Fruit fly (Drosophila melanogaster): ENCODE results near the gene Rh5.

Gene Rh5

DNA sequence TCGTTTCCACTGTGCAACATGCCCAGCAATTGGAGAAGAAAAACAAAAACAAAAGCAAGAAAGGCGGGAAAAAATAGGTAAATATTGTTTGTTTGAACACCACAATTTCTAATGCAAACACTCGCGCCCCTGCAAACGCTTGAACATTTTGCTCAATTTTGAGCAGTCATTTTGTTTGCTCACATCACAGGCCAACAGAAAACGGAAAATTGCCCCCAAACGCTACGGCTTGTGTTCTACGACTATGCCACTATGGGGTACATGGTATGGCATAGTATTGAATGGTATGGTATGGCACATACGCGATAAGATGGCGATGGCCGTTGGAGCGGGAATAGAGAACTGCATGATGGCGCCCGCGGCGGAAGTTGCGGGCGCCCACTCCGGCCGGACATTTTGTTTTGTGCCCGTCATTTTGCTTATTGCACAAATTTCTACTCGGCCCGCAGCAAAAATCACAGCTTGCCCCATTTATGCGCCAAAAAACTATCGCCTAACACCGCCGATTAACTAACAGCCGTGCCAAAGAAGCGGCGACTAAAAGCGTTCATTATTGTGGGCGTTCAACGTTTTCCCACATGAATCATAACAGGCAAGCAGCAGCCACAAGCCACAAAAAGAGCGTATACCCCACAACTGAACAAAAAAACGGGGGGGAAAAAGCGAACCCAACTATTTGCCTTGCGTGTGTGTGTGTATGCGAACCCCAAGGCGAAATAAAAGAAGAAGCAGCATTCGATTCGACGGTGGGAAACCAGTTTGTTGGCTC lies 3.6 kb upstream of the Rh5 start:
- no peak for TF ChIP-seq CG7045 (GFP tag; optimal IDR thresholded peaks at IDR 0.05)
- TF ChIP-seq Crg-1 (GFP tag; optimal IDR thresholded peaks at IDR 0.05), result no peak
- peak; percentile 37 for TF ChIP-seq toe (GFP tag; optimal IDR thresholded peaks at IDR 0.05)
- TF ChIP-seq Hr96 (GFP tag; optimal IDR thresholded peaks at IDR 0.05), result no peak
- no peak for TF ChIP-seq CG11617 (GFP tag; optimal IDR thresholded peaks at IDR 0.05)
- TF ChIP-seq Clk (GFP tag; optimal IDR thresholded peaks at IDR 0.05), result no peak
- TF ChIP-seq bab1 (GFP tag; optimal IDR thresholded peaks at IDR 0.05), result no peak
- TF ChIP-seq Mnt (GFP tag; optimal IDR thresholded peaks at IDR 0.05), result no peak
- TF ChIP-seq CG5204 (GFP tag; optimal IDR thresholded peaks at IDR 0.05), result peak; percentile 48
- TF ChIP-seq kay (GFP tag; ENCODE audit: borderline replicate concordance), result peak; percentile 94
- peak; percentile 58 for TF ChIP-seq CG33017 (tag; optimal IDR thresholded peaks at IDR 0.05)
- no peak for TF ChIP-seq CG1620 (GFP tag; optimal IDR thresholded peaks at IDR 0.05)
- no peak for TF ChIP-seq CG12768 (GFP tag; optimal IDR thresholded peaks at IDR 0.05)
- peak; percentile 15 for TF ChIP-seq CG7101 (tag; optimal IDR thresholded peaks at IDR 0.05)
- peak; percentile 19 for TF ChIP-seq CG14711 (tag; optimal IDR thresholded peaks at IDR 0.05)
- TF ChIP-seq pad (GFP tag; optimal IDR thresholded peaks at IDR 0.05), result no peak
- TF ChIP-seq ovo (GFP tag; optimal IDR thresholded peaks at IDR 0.05), result no peak
- TF ChIP-seq tj (GFP tag; optimal IDR thresholded peaks at IDR 0.05), result no peak
- TF ChIP-seq cic (GFP tag; optimal IDR thresholded peaks at IDR 0.05), result no peak
- peak in 1 of 2 experiments; percentile 15 for TF ChIP-seq cnc (optimal IDR thresholded peaks at IDR 0.05)

DNA sequence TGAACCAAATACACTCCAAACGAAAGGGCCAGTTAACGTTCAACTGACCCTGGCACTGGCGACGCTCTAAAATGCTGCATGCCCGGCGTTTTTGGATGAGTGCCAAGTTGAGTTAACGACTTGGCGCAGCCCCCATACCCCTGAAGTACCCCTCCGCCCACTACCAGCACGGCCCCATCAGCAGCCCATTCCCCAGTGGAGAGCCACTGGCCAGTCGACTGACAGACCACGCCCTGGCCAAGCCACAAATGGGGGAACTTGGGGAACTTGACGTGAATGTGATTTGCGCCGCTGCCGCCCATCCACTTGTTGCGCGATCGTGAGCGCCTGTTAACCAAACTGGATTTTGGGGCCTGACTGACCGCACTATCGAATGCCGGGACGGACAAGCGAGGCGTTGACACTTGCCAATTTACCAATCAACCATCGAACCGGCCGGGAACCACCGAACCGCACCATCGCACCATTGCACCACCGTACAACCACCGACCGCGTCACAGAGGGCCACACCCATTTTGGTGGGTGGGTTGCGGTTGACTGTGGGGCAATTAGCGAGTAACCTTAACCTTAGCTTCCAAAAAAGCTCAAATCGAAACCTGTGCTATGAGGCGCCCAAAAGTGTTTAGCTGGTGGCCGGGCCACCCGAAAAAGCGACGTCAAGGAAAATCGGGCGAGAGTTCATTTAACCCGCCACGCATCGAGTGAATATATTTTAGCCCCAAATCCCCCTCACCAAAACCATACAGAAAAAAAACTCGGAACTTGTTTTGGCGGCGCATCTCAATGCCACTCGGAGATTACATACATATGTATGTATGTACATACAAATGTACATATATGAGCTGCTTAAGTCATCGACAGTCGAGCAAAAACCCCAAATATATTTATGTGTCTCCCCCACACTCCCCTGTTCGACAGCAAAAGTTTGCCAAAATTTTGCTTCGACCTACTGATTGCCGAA lies 2.2 kb upstream of the Rh5 start:
- TF ChIP-seq pad (GFP tag; optimal IDR thresholded peaks at IDR 0.05), result peak; percentile 93
- peak; percentile 67 for TF ChIP-seq CG12768 (GFP tag; optimal IDR thresholded peaks at IDR 0.05)
- peak; percentile 60 for TF ChIP-seq ovo (GFP tag; optimal IDR thresholded peaks at IDR 0.05)
- TF ChIP-seq Clk (GFP tag; optimal IDR thresholded peaks at IDR 0.05), result no peak
- TF ChIP-seq Crg-1 (GFP tag; optimal IDR thresholded peaks at IDR 0.05), result peak; percentile 35
- peak; percentile 11 for TF ChIP-seq tj (GFP tag; optimal IDR thresholded peaks at IDR 0.05)
- no peak for TF ChIP-seq bab1 (GFP tag; optimal IDR thresholded peaks at IDR 0.05)
- TF ChIP-seq cic (GFP tag; optimal IDR thresholded peaks at IDR 0.05), result peak; percentile 6

DNA sequence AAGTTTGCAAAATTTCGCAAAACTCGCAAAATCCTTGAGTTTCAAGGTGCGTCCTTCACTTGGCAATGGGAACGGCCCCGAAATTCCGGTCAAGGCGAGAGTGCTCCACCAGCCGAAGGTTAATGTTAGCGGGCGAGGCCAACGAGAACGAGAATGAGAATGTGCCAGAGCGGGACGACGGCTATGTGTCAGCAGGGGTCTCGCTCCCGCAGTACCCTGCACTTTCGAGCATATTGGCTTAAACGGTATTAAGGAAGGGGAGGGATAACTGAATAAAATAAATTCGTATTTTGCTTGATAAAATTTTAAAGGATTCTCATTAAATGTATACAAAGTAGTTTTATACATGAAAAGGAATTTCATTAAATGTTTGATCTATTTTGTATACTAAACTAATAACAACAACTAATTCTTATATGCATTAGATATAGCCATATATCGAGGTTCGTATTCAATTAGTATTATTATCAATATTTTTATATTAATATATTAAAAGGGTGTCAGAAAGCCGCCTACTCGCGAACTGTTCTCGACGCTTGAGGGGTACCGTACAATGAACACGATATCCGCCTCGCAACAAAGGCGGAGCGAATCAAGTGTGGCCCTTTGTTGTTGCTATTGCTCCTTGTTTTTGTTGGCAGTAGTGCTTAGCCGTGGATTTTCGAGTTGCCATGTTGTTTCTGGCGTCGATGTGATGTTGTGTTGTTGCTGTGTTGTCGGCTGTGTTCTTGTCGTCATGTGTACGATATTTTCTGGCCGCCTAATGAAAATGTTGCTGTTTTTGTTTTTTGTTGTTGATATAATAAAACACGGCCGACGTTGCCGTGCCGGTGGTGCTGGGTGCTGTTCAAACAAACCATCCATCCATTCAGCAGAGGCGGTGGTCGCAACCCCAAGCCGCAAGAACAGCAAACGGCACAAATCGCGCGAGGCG lies 1.3 kb upstream of the Rh5 start:
- TF ChIP-seq CG12768 (GFP tag; optimal IDR thresholded peaks at IDR 0.05) (peak; percentile 72), Clk (GFP tag; optimal IDR thresholded peaks at IDR 0.05) (peak; percentile 41), cic (GFP tag; optimal IDR thresholded peaks at IDR 0.05) (no peak), CG5204 (GFP tag; optimal IDR thresholded peaks at IDR 0.05) (peak; percentile 72), CG7101 (tag; optimal IDR thresholded peaks at IDR 0.05) (peak; percentile 86), Hr96 (GFP tag; optimal IDR thresholded peaks at IDR 0.05) (peak; percentile 62), CG14711 (tag; optimal IDR thresholded peaks at IDR 0.05) (peak; percentile 77), kay (GFP tag; ENCODE audit: borderline replicate concordance) (peak; percentile 93), cnc (optimal IDR thresholded peaks at IDR 0.05) (no peak), Crg-1 (GFP tag; optimal IDR thresholded peaks at IDR 0.05) (peak; percentile 69), Mnt (GFP tag; optimal IDR thresholded peaks at IDR 0.05) (no peak), CG1620 (GFP tag; optimal IDR thresholded peaks at IDR 0.05) (peak; percentile 53), CG11617 (GFP tag; optimal IDR thresholded peaks at IDR 0.05) (peak; percentile 90), toe (GFP tag; optimal IDR thresholded peaks at IDR 0.05) (peak; percentile 79), CG7045 (GFP tag; optimal IDR thresholded peaks at IDR 0.05) (peak; percentile 87), ovo (GFP tag; optimal IDR thresholded peaks at IDR 0.05) (peak; percentile 68), CG33017 (tag; optimal IDR thresholded peaks at IDR 0.05) (peak; percentile 94), pad (GFP tag; optimal IDR thresholded peaks at IDR 0.05) (peak; percentile 98), bab1 (GFP tag; optimal IDR thresholded peaks at IDR 0.05) (peak; percentile 80), tj (GFP tag; optimal IDR thresholded peaks at IDR 0.05) (peak; percentile 63)

DNA sequence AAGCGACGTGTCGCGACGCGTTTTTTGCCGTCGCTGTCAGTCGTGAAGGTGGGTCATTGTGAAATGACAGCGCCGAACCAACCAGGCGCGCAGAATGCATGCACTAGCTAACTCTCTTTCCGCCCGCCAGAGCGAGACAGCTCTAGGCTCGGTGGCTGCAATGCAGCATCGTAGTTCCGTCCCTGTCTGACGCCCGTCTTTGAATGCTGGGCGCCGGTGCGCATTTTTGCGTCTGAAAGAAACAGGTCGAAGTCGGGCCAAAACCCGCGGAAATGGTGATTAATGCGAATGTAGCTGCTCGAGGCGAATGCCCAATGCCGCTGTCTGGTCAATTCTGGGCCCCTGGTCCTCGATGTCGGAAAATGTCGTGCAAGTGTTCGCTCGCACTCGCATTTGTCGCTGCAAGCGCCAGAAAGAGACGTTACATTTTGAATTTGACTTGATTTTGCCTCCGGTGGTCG lies 592 bp upstream of the Rh5 start:
- TF ChIP-seq pad (GFP tag; optimal IDR thresholded peaks at IDR 0.05) (peak; percentile 78), CG14711 (tag; optimal IDR thresholded peaks at IDR 0.05) (peak; percentile 55), Hr96 (GFP tag; optimal IDR thresholded peaks at IDR 0.05) (peak; percentile 87), toe (GFP tag; optimal IDR thresholded peaks at IDR 0.05) (peak; percentile 73), ovo (GFP tag; optimal IDR thresholded peaks at IDR 0.05) (peak; percentile 88), cic (GFP tag; optimal IDR thresholded peaks at IDR 0.05) (peak; percentile 97), CG1620 (GFP tag; optimal IDR thresholded peaks at IDR 0.05) (peak; percentile 57), Mnt (GFP tag; optimal IDR thresholded peaks at IDR 0.05) (peak; percentile 91), tj (GFP tag; optimal IDR thresholded peaks at IDR 0.05) (peak; percentile 67), CG5204 (GFP tag; optimal IDR thresholded peaks at IDR 0.05) (peak; percentile 11), cnc (optimal IDR thresholded peaks at IDR 0.05) (no peak), Crg-1 (GFP tag; optimal IDR thresholded peaks at IDR 0.05) (peak; percentile 21), bab1 (GFP tag; optimal IDR thresholded peaks at IDR 0.05) (peak; percentile 92), CG7101 (tag; optimal IDR thresholded peaks at IDR 0.05) (peak; percentile 48), CG7045 (GFP tag; optimal IDR thresholded peaks at IDR 0.05) (peak; percentile 70), CG33017 (tag; optimal IDR thresholded peaks at IDR 0.05) (peak; percentile 63), CG12768 (GFP tag; optimal IDR thresholded peaks at IDR 0.05) (peak; percentile 91), kay (GFP tag; ENCODE audit: borderline replicate concordance) (peak; percentile 95), CG11617 (GFP tag; optimal IDR thresholded peaks at IDR 0.05) (peak; percentile 69), Clk (GFP tag; optimal IDR thresholded peaks at IDR 0.05) (peak; percentile 81)
